Fruit fly (Drosophila melanogaster): Measurements from ENCODE around the gene CG5292.

The CG5292 gene

dm6 chr3R:17151376-17152026 lies at the start of gene CG5292 (continued):
- no peak for TF ChIP-seq CG17568 (GFP tag; optimal IDR thresholded peaks at IDR 0.05)
- TF ChIP-seq CG14014 (GFP tag; IDR thresholded peaks at IDR 0.05) = peak; percentile 33; the same call in 1 of the 2 replicates
- TF ChIP-seq seq (GFP tag; IDR thresholded peaks at IDR 0.05) = peak; percentile 34; the same call in 1 of the 2 replicates
- TF ChIP-seq Eip74EF (GFP tag; optimal IDR thresholded peaks at IDR 0.05) = no peak
- peak; percentile 48 for TF ChIP-seq tin (GFP tag; optimal IDR thresholded peaks at IDR 0.05)
- TF ChIP-seq CG8388 (GFP tag; optimal IDR thresholded peaks at IDR 0.05) = peak; percentile 38
- TF ChIP-seq Aef1 (GFP tag; IDR thresholded peaks at IDR 0.05) = peak; percentile 56
- no peak for TF ChIP-seq crol (GFP tag; IDR thresholded peaks at IDR 0.05)
- TF ChIP-seq CG16779 (GFP tag; IDR thresholded peaks at IDR 0.05) = no peak
- peak; percentile 33 for TF ChIP-seq pb (GFP tag; optimal IDR thresholded peaks at IDR 0.05)
- peak; percentile 35; the same call in 1 of the 3 replicates for TF ChIP-seq knrl (GFP tag; IDR thresholded peaks at IDR 0.05; ENCODE audit: partially characterized antibody)
- no peak for TF ChIP-seq Hmx (GFP tag; optimal IDR thresholded peaks at IDR 0.05)
- TF ChIP-seq slou (GFP tag; optimal IDR thresholded peaks at IDR 0.05) = peak; percentile 33
- no peak for TF ChIP-seq CG7987 (GFP tag; optimal IDR thresholded peaks at IDR 0.05)
- no peak for TF ChIP-seq CG4707 (GFP tag; optimal IDR thresholded peaks at IDR 0.05)
- peak; percentile 35 for TF ChIP-seq ttk (GFP tag; IDR thresholded peaks at IDR 0.05)
- peak; percentile 36 for TF ChIP-seq CG6765 (GFP tag; optimal IDR thresholded peaks at IDR 0.05)
- no peak for TF ChIP-seq CG17802 (tag; optimal IDR thresholded peaks at IDR 0.05)
- no peak for TF ChIP-seq jing (GFP tag; optimal IDR thresholded peaks at IDR 0.05)
- no peak for TF ChIP-seq bowl (GFP tag; IDR thresholded peaks at IDR 0.05)
- TF ChIP-seq nerfin-1 (tag; optimal IDR thresholded peaks at IDR 0.05) = no peak
- TF ChIP-seq CG13424 (tag; optimal IDR thresholded peaks at IDR 0.05) = peak; percentile 66
- TF ChIP-seq CG2889 (GFP tag; IDR thresholded peaks at IDR 0.05) = no peak
- peak; percentile 50 for TF ChIP-seq Side (GFP tag; optimal IDR thresholded peaks at IDR 0.05)
- no peak for TF ChIP-seq en (GFP tag; optimal IDR thresholded peaks at IDR 0.05)
- TF ChIP-seq CG6854 (GFP tag; optimal IDR thresholded peaks at IDR 0.05) = no peak
- peak; percentile 20 for TF ChIP-seq CG1647 (GFP tag; optimal IDR thresholded peaks at IDR 0.05)
- TF ChIP-seq E2f1 (GFP tag; IDR thresholded peaks at IDR 0.05) = peak; percentile 54; the same call in 1 of the 2 replicates
- TF ChIP-seq lbe (GFP tag; optimal IDR thresholded peaks at IDR 0.05) = no peak
- TF ChIP-seq Poxn (GFP tag; IDR thresholded peaks at IDR 0.05) = no peak
- peak; percentile 9 for TF ChIP-seq Bdp1 (GFP tag; optimal IDR thresholded peaks at IDR 0.05)
- TF ChIP-seq Atf-2 (GFP tag; optimal IDR thresholded peaks at IDR 0.05) = no peak
- peak; percentile 58 for TF ChIP-seq CG17328 (GFP tag; IDR thresholded peaks at IDR 0.05)
- peak; percentile 31 for TF ChIP-seq Mad (GFP tag; optimal IDR thresholded peaks at IDR 0.05)
- no peak for TF ChIP-seq org-1 (GFP tag; optimal IDR thresholded peaks at IDR 0.05)
- TF ChIP-seq hkb (optimal IDR thresholded peaks at IDR 0.05) = no peak
- TF ChIP-seq hkb (GFP tag; IDR thresholded peaks at IDR 0.05) = no peak; the same call in 1 of the 2 replicates
- no peak for TF ChIP-seq nerfin-2 (GFP tag; IDR thresholded peaks at IDR 0.05; ENCODE audit: partially characterized antibody)
- TF ChIP-seq CG3995 (GFP tag; optimal IDR thresholded peaks at IDR 0.05) = peak; percentile 99
- peak; percentile 55 for TF ChIP-seq NfI (GFP tag; optimal IDR thresholded peaks at IDR 0.05)
- TF ChIP-seq zfh1 (GFP tag; IDR thresholded peaks at IDR 0.05) = peak; percentile 65; the same call in 2 of the 3 replicates
- peak; percentile 61 for TF ChIP-seq CG8924 (tag; optimal IDR thresholded peaks at IDR 0.05)
- TF ChIP-seq CG17385 (GFP tag; optimal IDR thresholded peaks at IDR 0.05) = no peak
- TF ChIP-seq sd (tag; optimal IDR thresholded peaks at IDR 0.05) = no peak
- peak; percentile 44 to 59 for TF ChIP-seq Hr51 (GFP tag; optimal IDR thresholded peaks at IDR 0.05)
- TF ChIP-seq CG15514 (GFP tag; optimal IDR thresholded peaks at IDR 0.05) = peak; percentile 37
- TF ChIP-seq Dll (GFP tag; IDR thresholded peaks at IDR 0.05; ENCODE audit: partially characterized antibody) = peak; percentile 59; the same call in 2 of the 4 replicates
- TF ChIP-seq Myb (GFP tag; optimal IDR thresholded peaks at IDR 0.05) = no peak
- peak; percentile 32; the same call in 1 of the 2 replicates for TF ChIP-seq rib (GFP tag; IDR thresholded peaks at IDR 0.05)
- TF ChIP-seq Xbp1 (GFP tag; optimal IDR thresholded peaks at IDR 0.05) = peak; percentile 64

Data from whole organism, embryonic.